Fruit fly (Drosophila melanogaster) whole organism: ENCODE results near the gene Npc1b.

Experiments used
- Dll ChIP-seq: fragments of >200 bp; optimal IDR thresholded peaks from 2 replicates; lab custom pipeline; 2017
- pan ChIP-seq: fragments of >200 bp; optimal IDR thresholded peaks from 2 replicates; lab custom pipeline; 2017

dm6 chrX:20965369-20966040 is 30.8 kb downstream of the Npc1b start, which contains the start of gene CG1304:
- TF ChIP-seq pan (lab: Kevin White, UChicago) (no peak), Dll (lab: Kevin White, UChicago) (no peak)
